Worm (Caenorhabditis elegans): ENCODE data around the gene F55H2.8.

DNA sequence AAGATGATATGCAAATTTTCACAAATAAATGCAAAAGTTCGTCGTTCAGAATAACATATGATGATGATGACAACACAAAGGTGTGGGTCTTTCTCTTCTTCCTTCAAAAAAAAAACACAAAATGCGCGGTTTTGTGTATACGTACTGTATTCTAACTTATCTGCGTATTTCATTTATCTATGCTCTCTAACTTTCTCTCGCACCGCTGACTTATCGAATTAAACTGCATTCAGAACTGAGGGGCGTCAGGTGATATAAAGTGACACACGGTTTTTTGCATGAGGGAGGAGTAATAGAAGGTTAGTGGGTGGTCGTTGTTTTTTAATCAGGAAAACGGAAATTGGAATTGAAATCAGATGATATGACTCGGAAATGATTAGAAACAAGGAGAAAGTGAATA lies 13.4 kb upstream of the F55H2.8 start, which contains the start of gene sod-4:
- TF ChIP-seq tbx-2 (tag; optimal IDR thresholded peaks at IDR 0.05), result peak; percentile 25
- no peak for TF ChIP-seq fos-1 (tag; optimal IDR thresholded peaks at IDR 0.05)
- peak in 2 of 6 experiments; percentile 33 to 90 for TF ChIP-seq elt-3 (tag; optimal IDR thresholded peaks at IDR 0.05)
- no peak for TF ChIP-seq isw-1 (GFP tag; IDR thresholded peaks at IDR 0.05)

Data from whole organism, L1 larva.